Fruit fly (Drosophila melanogaster) whole organism, wandering third instar larva: ENCODE results near the gene CG42590.

ENCODE experiments used
- Abd-B ChIP-seq: fragments of >200 bp; optimal IDR thresholded peaks from 2 replicates; lab custom pipeline; 2017; ENCODE audit warnings: missing biosample characterization, missing genetic modification characterization
- HLH106 ChIP-seq: fragments of 200-800 bp; optimal IDR thresholded peaks from 3 replicates; lab custom pipeline; 2019; ENCODE audit warnings: missing biosample characterization, mild to moderate bottlenecking, missing genetic modification characterization, moderate library complexity
- Hnf4 ChIP-seq: fragments of 200-800 bp; sonication (Bioruptor generic); optimal IDR thresholded peaks from 2 replicates; lab custom pipeline; 2016; ENCODE audit warnings: missing biosample characterization, mild to moderate bottlenecking, missing genetic modification characterization
- Hr83 ChIP-seq: fragments of 200-300 bp; sonication (Bioruptor generic); optimal IDR thresholded peaks from 2 replicates; lab custom pipeline; 2016; ENCODE audit warnings: missing biosample characterization, mild to moderate bottlenecking, missing genetic modification characterization, moderate library complexity; ENCODE audit not compliant: poor library complexity, severe bottlenecking
- Myc ChIP-seq: fragments of >200 bp; optimal IDR thresholded peaks from 2 replicates; lab custom pipeline; 2017
- OdsH ChIP-seq: fragments of 200-800 bp; sonication (Bioruptor generic); optimal IDR thresholded peaks from 2 replicates; lab custom pipeline; 2016; ENCODE audit warnings: missing biosample characterization, mild to moderate bottlenecking, missing genetic modification characterization
- br ChIP-seq: fragments of 200-800 bp; sonication (Bioruptor generic); optimal IDR thresholded peaks from 2 replicates; lab custom pipeline; 2016; ENCODE audit warnings: missing biosample characterization, missing genetic modification characterization
- dl ChIP-seq, 2 experiments: fragments of 175-275, 200-275 bp in 1 of 2; fragments of 200-275 bp in 1 of 2; sonication (Bioruptor generic); optimal IDR thresholded peaks; lab custom pipeline; 2018; ENCODE audit warnings: mild to moderate bottlenecking in 2 of 2, missing biosample characterization in 2 of 2, missing genetic modification characterization in 2 of 2, moderate library complexity in 2 of 2; ENCODE audit not compliant: partially characterized antibody in 2 of 2, insufficient read depth in 1 of 2
- fru ChIP-seq: fragments of 200-800 bp; sonication (Bioruptor generic); optimal IDR thresholded peaks from 3 replicates; lab custom pipeline; 2016; ENCODE audit warnings: missing biosample characterization, mild to moderate bottlenecking, missing genetic modification characterization
- jim ChIP-seq: fragments of 175-275, 200-325 bp; sonication (Bioruptor generic); optimal IDR thresholded peaks from 2 replicates; lab custom pipeline; 2016; ENCODE audit warnings: missing biosample characterization, mild to moderate bottlenecking, missing genetic modification characterization
- lola ChIP-seq: fragments of >200 bp; optimal IDR thresholded peaks from 2 replicates; lab custom pipeline; 2017; ENCODE audit warnings: missing biosample characterization, missing genetic modification characterization
- pan ChIP-seq: fragments of >200 bp; optimal IDR thresholded peaks from 2 replicates; lab custom pipeline; 2017
- usp ChIP-seq: fragments of >200 bp; optimal IDR thresholded peaks from 2 replicates; lab custom pipeline; 2017; ENCODE audit warnings: missing biosample characterization, missing genetic modification characterization

DNA sequence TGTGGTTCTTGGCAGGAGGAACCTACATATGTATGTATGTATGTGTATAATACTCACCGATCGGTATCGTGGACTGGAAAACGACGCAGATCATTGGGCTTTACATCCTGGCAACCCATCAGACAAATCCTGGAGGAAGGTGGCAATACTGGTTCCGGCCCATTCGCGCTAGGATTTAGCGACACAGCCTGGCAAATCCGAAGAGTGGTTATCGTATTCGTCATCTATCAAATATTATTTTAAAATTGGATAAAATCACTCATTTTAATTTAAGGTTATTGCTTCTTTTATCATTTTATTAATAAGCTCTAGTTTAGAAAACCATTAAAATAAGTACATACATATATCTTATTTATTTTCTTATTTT is 11.3 kb downstream of the CG42590 start:
- TF ChIP-seq usp (GFP tag; lab: Kevin White, UChicago): no peak
- no peak for TF ChIP-seq pan (lab: Kevin White, UChicago)
- no peak for TF ChIP-seq Abd-B (GFP tag; lab: Kevin White, UChicago)
- no peak for TF ChIP-seq dl (GFP tag; optimal IDR thresholded peaks at IDR 0.05; lab: Kevin White, UChicago; ENCODE audit: insufficient read depth in 1 of 2, partially characterized antibody in 2 of 2)
- TF ChIP-seq fru (GFP tag; lab: Kevin White, UChicago): peak; percentile 31
- TF ChIP-seq Myc: no peak
- no peak for TF ChIP-seq Hnf4 (GFP tag; lab: Kevin White, UChicago)
- no peak for TF ChIP-seq Hr83 (GFP tag; lab: Kevin White, UChicago)
- peak; percentile 25 for TF ChIP-seq br (GFP tag; lab: Kevin White, UChicago)
- no peak for TF ChIP-seq lola (GFP tag; lab: Kevin White, UChicago)
- peak; percentile 51 for TF ChIP-seq HLH106 (tag; lab: Kevin White, UChicago)
- TF ChIP-seq OdsH (GFP tag; lab: Kevin White, UChicago): peak; percentile 25
- TF ChIP-seq jim (GFP tag; lab: Kevin White, UChicago): no peak
